Fruit fly (Drosophila melanogaster) whole organism, embryonic: ENCODE measurements around the gene Cpr64Ab.
A peak's percentile ranks its signal among the peaks of the same experiment; 100 is the strongest.

ENCODE experiments used
- Blimp-1 ChIP-seq: fragments of 200-800 bp; sonication (Bioruptor generic); optimal IDR thresholded peaks from 3 replicates; lab custom pipeline; 2018; ENCODE audit warnings: missing biosample characterization, missing genetic modification characterization, mild to moderate bottlenecking, moderate library complexity, missing genetic modification reagents
- CG10366 ChIP-seq: fragments of 200-800 bp; sonication (Bioruptor generic); IDR thresholded peaks from 2 replicates; pipeline ENCODE4 v1.3.6; 2022; ENCODE audit warnings: missing biosample characterization, missing genetic modification characterization
- CG11093 ChIP-seq: fragments of 200-800 bp; sonication (Bioruptor generic); IDR thresholded peaks from 3 replicates; pipeline ENCODE4 v1.3.6; 2022; ENCODE audit warnings: missing biosample characterization, missing genetic modification characterization
- CG11560 ChIP-seq: fragments of 200-800 bp; sonication (Bioruptor generic); IDR thresholded peaks from 3 replicates; pipeline ENCODE4 v1.3.6; 2022; ENCODE audit warnings: missing biosample characterization, missing genetic modification characterization
- CG1233 ChIP-seq: fragments of 200-800 bp; sonication (Bioruptor generic); optimal IDR thresholded peaks from 4 replicates; lab custom pipeline; 2018; ENCODE audit warnings: missing biosample characterization, mild to moderate bottlenecking, missing genetic modification characterization
- CG12391 ChIP-seq: fragments of 200-800 bp; sonication (Bioruptor generic); optimal IDR thresholded peaks from 3 replicates; lab custom pipeline; 2018; ENCODE audit warnings: missing biosample characterization, mild to moderate bottlenecking, missing genetic modification characterization, moderate library complexity
- CG13296 ChIP-seq: fragments of 200-800 bp; sonication (Bioruptor generic); optimal IDR thresholded peaks from 3 replicates; lab custom pipeline; 2018; ENCODE audit warnings: missing biosample characterization, mild to moderate bottlenecking, missing genetic modification characterization
- CG13775 ChIP-seq: fragments of 200-800 bp; sonication (Bioruptor generic); optimal IDR thresholded peaks from 3 replicates; lab custom pipeline; 2017; ENCODE audit warnings: missing biosample characterization, mild to moderate bottlenecking, missing genetic modification characterization
- CG14014 ChIP-seq: fragments of 200-800 bp; sonication (Bioruptor generic); IDR thresholded peaks from 2 replicates; pipeline ENCODE4 v1.3.6; 2022; ENCODE audit warnings: missing biosample characterization, missing genetic modification characterization
- CG14441 ChIP-seq: fragments of 200-800 bp; sonication (Bioruptor generic); IDR thresholded peaks from 2 replicates; pipeline ENCODE4 v1.3.6; 2022; ENCODE audit warnings: missing biosample characterization, missing genetic modification characterization
- CG15269 ChIP-seq: fragments of 200-800 bp; sonication (Bioruptor generic); optimal IDR thresholded peaks from 2 replicates; lab custom pipeline; 2018; ENCODE audit warnings: missing biosample characterization, mild to moderate bottlenecking, missing genetic modification characterization, moderate library complexity
- CG17568 ChIP-seq: fragments of 200-800 bp; sonication (Bioruptor generic); optimal IDR thresholded peaks from 2 replicates; lab custom pipeline; 2018; ENCODE audit warnings: missing biosample characterization, mild to moderate bottlenecking, missing genetic modification characterization, moderate library complexity
- CG17612 ChIP-seq: fragments of 200-800 bp; sonication (Bioruptor generic); IDR thresholded peaks from 2 replicates; pipeline ENCODE4 v1.3.6; 2022; ENCODE audit warnings: missing biosample characterization, missing genetic modification characterization
- CG17912 ChIP-seq: fragments of 200-800 bp; sonication (Bioruptor generic); optimal IDR thresholded peaks from 2 replicates; lab custom pipeline; 2018; ENCODE audit warnings: missing biosample characterization, mild to moderate bottlenecking, missing genetic modification characterization
- CG18262 ChIP-seq: fragments of 200-800 bp; optimal IDR thresholded peaks from 3 replicates; lab custom pipeline; 2019; ENCODE audit warnings: missing biosample characterization, mild to moderate bottlenecking, missing genetic modification characterization, moderate library complexity
- CG32767 ChIP-seq: fragments of 200-800 bp; sonication (Bioruptor generic); IDR thresholded peaks from 2 replicates; pipeline ENCODE4 v1.3.6; 2022; ENCODE audit warnings: missing biosample characterization, missing genetic modification characterization
- CG33557 ChIP-seq: fragments of 200-800 bp; sonication (Bioruptor generic); optimal IDR thresholded peaks from 2 replicates; lab custom pipeline; 2019; ENCODE audit warnings: missing biosample characterization, mild to moderate bottlenecking, missing genetic modification characterization, moderate library complexity
- CG34224 ChIP-seq: fragments of 200-800 bp; sonication (Bioruptor generic); IDR thresholded peaks from 3 replicates; pipeline ENCODE4 v1.3.6; 2022; ENCODE audit warnings: missing biosample characterization, missing genetic modification characterization; ENCODE audit not compliant: partially characterized antibody
- CG4854 ChIP-seq: fragments of 200-800 bp; sonication (Bioruptor generic); optimal IDR thresholded peaks from 2 replicates; lab custom pipeline; 2016; ENCODE audit warnings: missing biosample characterization, missing genetic modification characterization, inconsistent platforms
- CG6175 ChIP-seq: fragments of 200-800 bp; sonication (Bioruptor generic); IDR thresholded peaks from 3 replicates; pipeline ENCODE4 v1.3.6; 2022; ENCODE audit warnings: missing biosample characterization, missing genetic modification characterization
- CG7745 ChIP-seq: fragments of 200-800 bp; sonication (Bioruptor generic); optimal IDR thresholded peaks from 2 replicates; lab custom pipeline; 2018; ENCODE audit warnings: missing biosample characterization, mild to moderate bottlenecking, missing genetic modification characterization, moderate library complexity
- CG7839 ChIP-seq: fragments of 200-800 bp; sonication (Bioruptor generic); optimal IDR thresholded peaks from 3 replicates; lab custom pipeline; 2018; ENCODE audit warnings: missing biosample characterization, mild to moderate bottlenecking, missing genetic modification characterization, moderate library complexity
- CG7928 ChIP-seq: fragments of 200-800 bp; sonication (Bioruptor generic); optimal IDR thresholded peaks from 2 replicates; lab custom pipeline; 2017; ENCODE audit warnings: missing biosample characterization, mild to moderate bottlenecking, missing genetic modification characterization
- CrebB ChIP-seq: fragments of 200-800 bp; sonication (Bioruptor generic); optimal IDR thresholded peaks from 3 replicates; lab custom pipeline; 2018; ENCODE audit warnings: missing biosample characterization, mild to moderate bottlenecking, missing genetic modification characterization
- Deaf1 ChIP-seq: fragments of 200-800 bp; optimal IDR thresholded peaks from 3 replicates; lab custom pipeline; 2019; ENCODE audit warnings: missing biosample characterization, mild to moderate bottlenecking, missing genetic modification characterization, moderate library complexity
- Dll ChIP-seq: fragments of 200-800 bp; sonication (Bioruptor generic); IDR thresholded peaks from 4 replicates; pipeline ENCODE4 v1.3.6; 2022; ENCODE audit warnings: missing biosample characterization, missing genetic modification characterization; ENCODE audit not compliant: partially characterized antibody
- Drgx ChIP-seq: fragments of 200-800 bp; sonication (Bioruptor generic); IDR thresholded peaks from 2 replicates; pipeline ENCODE4 v1.3.6; 2022; ENCODE audit warnings: missing biosample characterization, missing genetic modification characterization
- Ets65A ChIP-seq: fragments of 200-800 bp; sonication (Bioruptor generic); peaks from one replicate; lab custom pipeline; 2016; ENCODE audit warnings: missing biosample characterization, missing genetic modification characterization
- H2.0 ChIP-seq: fragments of 200-800 bp; sonication (Bioruptor generic); IDR thresholded peaks from 2 replicates; pipeline ENCODE4 v1.3.6; 2022; ENCODE audit warnings: missing biosample characterization, missing genetic modification characterization
- HLH4C ChIP-seq: fragments of 200-800 bp; sonication (Bioruptor generic); IDR thresholded peaks from 3 replicates; pipeline ENCODE4 v1.3.6; 2022; ENCODE audit warnings: missing biosample characterization, missing genetic modification characterization; ENCODE audit not compliant: partially characterized antibody
- Hand ChIP-seq: fragments of 200-800 bp; sonication (Bioruptor generic); optimal IDR thresholded peaks from 2 replicates; lab custom pipeline; 2017; ENCODE audit warnings: mild to moderate bottlenecking, missing biosample characterization, missing genetic modification reagents, missing genetic modification characterization
- HmgD ChIP-seq: fragments of 200-800 bp; sonication (Bioruptor generic); optimal IDR thresholded peaks from 3 replicates; lab custom pipeline; 2016; ENCODE audit warnings: missing biosample characterization, missing genetic modification characterization
- Hr3 ChIP-seq: fragments of 200-800 bp; sonication (Bioruptor generic); optimal IDR thresholded peaks from 3 replicates; lab custom pipeline; 2016; ENCODE audit warnings: missing biosample characterization, missing genetic modification characterization
- MBD-R2 ChIP-seq: fragments of 200-800 bp; sonication (Bioruptor generic); IDR thresholded peaks from 2 replicates; pipeline ENCODE4 v1.3.6; 2022; ENCODE audit warnings: missing biosample characterization, missing genetic modification characterization
- Stat92E ChIP-seq, 3 experiments: fragments of >200 bp in 2 of 3; fragments of 200-800 bp in 1 of 3; sonication (Bioruptor generic) in 1 of 3; optimal IDR thresholded peaks; 2 replicates each; lab custom pipeline; 2017 to 2019; ENCODE audit warnings: missing biosample characterization in 3 of 3, missing genetic modification characterization in 3 of 3, mild to moderate bottlenecking in 1 of 3, moderate library complexity in 1 of 3
- ac ChIP-seq: fragments of 200-800 bp; sonication (Bioruptor generic); optimal IDR thresholded peaks from 3 replicates; lab custom pipeline; 2017; ENCODE audit warnings: missing biosample characterization, mild to moderate bottlenecking, missing genetic modification characterization
- ap ChIP-seq: fragments of 200-800 bp; sonication (Bioruptor generic); IDR thresholded peaks from 2 replicates; pipeline ENCODE4 v1.3.6; 2022; ENCODE audit warnings: missing biosample characterization, missing genetic modification characterization
- cg ChIP-seq: fragments of 200-800 bp; sonication (Bioruptor generic); optimal IDR thresholded peaks from 3 replicates; lab custom pipeline; 2019; ENCODE audit warnings: missing biosample characterization, mild to moderate bottlenecking, missing genetic modification characterization, moderate library complexity
- cwo ChIP-seq: fragments of 200-800 bp; sonication (Bioruptor generic); optimal IDR thresholded peaks from 3 replicates; lab custom pipeline; 2017; ENCODE audit warnings: missing biosample characterization, missing genetic modification characterization, mild to moderate bottlenecking, moderate library complexity, missing genetic modification reagents
- danr ChIP-seq: fragments of 200-800 bp; sonication (Bioruptor generic); IDR thresholded peaks from 2 replicates; pipeline ENCODE4 v1.3.6; 2022; ENCODE audit warnings: missing biosample characterization, missing genetic modification characterization
- eve ChIP-seq, 2 experiments: fragments of >200 bp; optimal IDR thresholded peaks; 2 replicates each; lab custom pipeline; 2017; ENCODE audit warnings: missing biosample characterization in 2 of 2, missing genetic modification characterization in 2 of 2
- gfzf ChIP-seq: fragments of 200-800 bp; sonication (Bioruptor generic); optimal IDR thresholded peaks from 2 replicates; lab custom pipeline; 2016; ENCODE audit warnings: missing biosample characterization, mild to moderate bottlenecking, missing genetic modification characterization, moderate library complexity
- ham ChIP-seq: fragments of 200-800 bp; sonication (Bioruptor generic); IDR thresholded peaks from 2 replicates; pipeline ENCODE4 v1.3.6; 2022; ENCODE audit warnings: missing biosample characterization, missing genetic modification characterization
- pan ChIP-seq, 4 experiments: fragments of >200 bp in 3 of 4; fragments of 200-800 bp in 1 of 4; sonication (Bioruptor generic) in 1 of 4; optimal IDR thresholded peaks in 3 of 4; IDR thresholded peaks in 1 of 4; 2 replicates each; pipeline versions ENCODE4 v1.3.6 to Lab custom; 2017 to 2022; ENCODE audit warnings: missing biosample characterization in 2 of 4, missing genetic modification characterization in 2 of 4, mixed read lengths in 1 of 4
- row ChIP-seq: fragments of 200-800 bp; sonication (Bioruptor generic); IDR thresholded peaks from 3 replicates; pipeline ENCODE4 v1.3.6; 2022; ENCODE audit warnings: missing biosample characterization, missing genetic modification characterization
- sim ChIP-seq: fragments of 200-800 bp; sonication (Bioruptor generic); IDR thresholded peaks from 2 replicates; pipeline ENCODE4 v1.3.6; 2022; ENCODE audit warnings: missing biosample characterization, missing genetic modification characterization
- unc-4 ChIP-seq: fragments of 200-800 bp; sonication (Bioruptor generic); IDR thresholded peaks from 2 replicates; pipeline ENCODE4 v1.3.6; 2022; ENCODE audit warnings: missing biosample characterization, missing genetic modification characterization; ENCODE audit not compliant: partially characterized antibody
- wdn ChIP-seq: fragments of 200-800 bp; sonication (Bioruptor generic); IDR thresholded peaks from 2 replicates; pipeline ENCODE4 v1.3.6; 2022; ENCODE audit warnings: missing biosample characterization, missing genetic modification characterization

Gene Cpr64Ab

dm6 chr3L:4259102-4259558 lies 47.8 kb upstream of the Cpr64Ab start, which contains the start of the genes CG15011 and CG1309 (continued):
- TF ChIP-seq pan (optimal IDR thresholded peaks at IDR 0.05; lab: Kevin White, UChicago) (no peak), pan (GFP tag; optimal IDR thresholded peaks at IDR 0.05 in 1 of 2, IDR thresholded peaks at IDR 0.05 in 1 of 2) (peak in 1 of 2 experiments; percentile 55), CG4854 (peak; percentile 81), CG6175 (GFP tag; lab: Robert Waterston, UW) (no peak), sim (GFP tag; lab: Robert Waterston, UW) (no peak), HmgD (GFP tag; lab: Kevin White, UChicago) (peak; percentile 72), CG18262 (peak; percentile 85), CG1233 (peak; percentile 71), CG7745 (no peak), wdn (GFP tag; lab: Robert Waterston, UW) (peak; percentile 71), ac (GFP tag; lab: Kevin White, UChicago) (peak; percentile 12), danr (GFP tag; lab: Robert Waterston, UW) (peak; percentile 28; the same call in 1 of the 2 replicates), CG7928 (GFP tag; lab: Kevin White, UChicago) (peak; percentile 100), CG17612 (0 out of 2 replicates have a peak, but pooled peaks have one; percentile 6), CG12391 (tag; lab: Kevin White, UChicago) (peak; percentile 93), CG10366 (GFP tag; lab: Robert Waterston, UW) (peak; percentile 76), Drgx (GFP tag; lab: Robert Waterston, UW) (peak; percentile 75), CG17568 (no peak), CG7839 (peak; percentile 85), H2.0 (GFP tag; lab: Robert Waterston, UW) (peak; percentile 56), CG14441 (GFP tag; lab: Robert Waterston, UW) (peak; percentile 83), row (GFP tag; lab: Robert Waterston, UW) (peak; percentile 98), gfzf (GFP tag; lab: Kevin White, UChicago) (peak; percentile 23), Hr3 (GFP tag; lab: Kevin White, UChicago) (peak; percentile 93), Dll (GFP tag; lab: Robert Waterston, UW) (peak; percentile 59; the same call in 2 of the 4 replicates), cg (GFP tag; lab: Kevin White, UChicago) (no peak), Hand (GFP tag; lab: Kevin White, UChicago) (peak; percentile 36), Stat92E (GFP tag; optimal IDR thresholded peaks at IDR 0.05; lab: Kevin White, UChicago) (peak in 1 of 3 experiments; percentile 35), Blimp-1 (peak; percentile 77), HLH4C (no peak), CG11093 (no peak; the same call in 2 of the 3 replicates), Deaf1 (tag; lab: Kevin White, UChicago) (no peak), CG32767 (GFP tag; lab: Robert Waterston, UW) (peak; percentile 96), Ets65A (GFP tag; lab: Kevin White, UChicago) (peak; percentile 99), CG13296 (GFP tag; lab: Kevin White, UChicago) (peak; percentile 78), ap (no peak), CG17912 (GFP tag; lab: Kevin White, UChicago) (peak; percentile 28), CG34224 (GFP tag; lab: Robert Waterston, UW) (no peak), ham (GFP tag; lab: Robert Waterston, UW) (0 out of 2 replicates have a peak, but pooled peaks have one; percentile 35), CG14014 (GFP tag; lab: Robert Waterston, UW) (peak; percentile 71), CG11560 (tag; lab: Robert Waterston, UW) (peak; percentile 41; the same call in 1 of the 3 replicates), CrebB (tag; lab: Kevin White, UChicago) (peak; percentile 65), MBD-R2 (GFP tag; lab: Robert Waterston, UW) (peak; percentile 97), CG13775 (GFP tag; lab: Kevin White, UChicago) (peak; percentile 85), eve (GFP tag; optimal IDR thresholded peaks at IDR 0.05; lab: Kevin White, UChicago) (no peak), cwo (GFP tag; lab: Kevin White, UChicago) (peak; percentile 35), CG15269 (peak; percentile 84), unc-4 (GFP tag; lab: Robert Waterston, UW) (peak; percentile 48), CG33557 (GFP tag; lab: Kevin White, UChicago) (peak; percentile 86)
